Fruit fly (Drosophila melanogaster) whole organism, embryonic: Measurements from ENCODE around the gene Gmap.

Source experiments
- Ada2b ChIP-seq: fragments of 200-800 bp; sonication (Bioruptor generic); IDR thresholded peaks from 2 replicates; pipeline ENCODE4 v1.3.6; 2022; ENCODE audit warnings: missing biosample characterization, missing genetic modification characterization
- Bgb ChIP-seq: fragments of 200-800 bp; sonication (Bioruptor generic); IDR thresholded peaks from 2 replicates; pipeline ENCODE4 v1.3.6; 2022; ENCODE audit warnings: missing biosample characterization, missing genetic modification characterization; ENCODE audit not compliant: partially characterized antibody
- BtbVII ChIP-seq: fragments of 200-800 bp; sonication (Bioruptor generic); optimal IDR thresholded peaks from 3 replicates; lab custom pipeline; 2017; ENCODE audit warnings: missing biosample characterization, mild to moderate bottlenecking, missing genetic modification characterization
- CG10321 ChIP-seq: fragments of 200-800 bp; sonication (Bioruptor generic); IDR thresholded peaks from 2 replicates; pipeline ENCODE4 v1.3.6; 2022; ENCODE audit warnings: missing biosample characterization, missing genetic modification characterization
- CG10543 ChIP-seq: fragments of 200-800 bp; sonication (Bioruptor generic); optimal IDR thresholded peaks from 3 replicates; lab custom pipeline; 2017; ENCODE audit warnings: missing biosample characterization, mild to moderate bottlenecking, missing genetic modification characterization, moderate library complexity
- CG10654 ChIP-seq: fragments of 200-800 bp; sonication (Bioruptor generic); optimal IDR thresholded peaks from 2 replicates; lab custom pipeline; 2016; ENCODE audit warnings: missing biosample characterization, missing genetic modification characterization
- CG1233 ChIP-seq: fragments of 200-800 bp; sonication (Bioruptor generic); optimal IDR thresholded peaks from 4 replicates; lab custom pipeline; 2018; ENCODE audit warnings: missing biosample characterization, mild to moderate bottlenecking, missing genetic modification characterization
- CG13123 ChIP-seq: fragments of 200-800 bp; sonication (Bioruptor generic); optimal IDR thresholded peaks from 2 replicates; lab custom pipeline; 2016; ENCODE audit warnings: missing biosample characterization, missing genetic modification characterization
- CG17612 ChIP-seq: fragments of 200-800 bp; sonication (Bioruptor generic); IDR thresholded peaks from 2 replicates; pipeline ENCODE4 v1.3.6; 2022; ENCODE audit warnings: missing biosample characterization, missing genetic modification characterization
- CG32532 ChIP-seq: fragments of 200-800 bp; sonication (Bioruptor generic); IDR thresholded peaks from 2 replicates; pipeline ENCODE4 v1.3.6; 2022; ENCODE audit warnings: missing biosample characterization, missing genetic modification characterization
- CG4328 ChIP-seq: fragments of 200-800 bp; sonication (Bioruptor generic); optimal IDR thresholded peaks from 3 replicates; lab custom pipeline; 2017; ENCODE audit warnings: missing biosample characterization, missing genetic modification reagents, missing genetic modification characterization
- CG43689 ChIP-seq: fragments of 200-800 bp; sonication (Bioruptor generic); IDR thresholded peaks from 2 replicates; pipeline ENCODE4 v1.3.6; 2022; ENCODE audit warnings: missing biosample characterization, missing genetic modification characterization
- CG6791 ChIP-seq: fragments of 200-800 bp; sonication (Bioruptor generic); IDR thresholded peaks from 3 replicates; pipeline ENCODE4 v1.3.6; 2022; ENCODE audit warnings: missing biosample characterization, missing genetic modification characterization; ENCODE audit not compliant: partially characterized antibody
- CG7357 ChIP-seq: fragments of 200-800 bp; sonication (Bioruptor generic); IDR thresholded peaks from 3 replicates; pipeline ENCODE4 v1.3.6; 2022; ENCODE audit warnings: missing biosample characterization, missing genetic modification characterization
- CG8924 ChIP-seq: fragments of 200-800 bp; optimal IDR thresholded peaks from 3 replicates; lab custom pipeline; 2019; ENCODE audit warnings: missing biosample characterization, mild to moderate bottlenecking, missing genetic modification characterization, moderate library complexity
- CG9932 ChIP-seq: fragments of 200-800 bp; sonication (Bioruptor generic); IDR thresholded peaks from 2 replicates; pipeline ENCODE4 v1.3.6; 2022; ENCODE audit warnings: missing biosample characterization, missing genetic modification characterization
- Dref ChIP-seq: fragments of 200-800 bp; sonication (Bioruptor generic); IDR thresholded peaks from 2 replicates; pipeline ENCODE4 v1.3.6; 2022; ENCODE audit warnings: missing biosample characterization, missing genetic modification characterization
- Drgx ChIP-seq: fragments of 200-800 bp; sonication (Bioruptor generic); IDR thresholded peaks from 2 replicates; pipeline ENCODE4 v1.3.6; 2022; ENCODE audit warnings: missing biosample characterization, missing genetic modification characterization
- GATAe ChIP-seq: fragments of 200-800 bp; sonication (Bioruptor generic); conservative IDR thresholded peaks from 2 replicates; pipeline ENCODE4 v1.3.6; 2022; ENCODE audit warnings: missing biosample characterization, missing genetic modification characterization
- Gsc ChIP-seq: fragments of 200-800 bp; sonication (Bioruptor generic); IDR thresholded peaks from 2 replicates; pipeline ENCODE4 v1.3.6; 2022; ENCODE audit warnings: missing biosample characterization, missing genetic modification characterization
- HLH54F ChIP-seq: fragments of 200-800 bp; sonication (Bioruptor generic); optimal IDR thresholded peaks from 3 replicates; lab custom pipeline; 2016; ENCODE audit warnings: missing biosample characterization, missing genetic modification characterization
- Hr3 ChIP-seq: fragments of 200-800 bp; sonication (Bioruptor generic); optimal IDR thresholded peaks from 3 replicates; lab custom pipeline; 2016; ENCODE audit warnings: missing biosample characterization, missing genetic modification characterization
- Hr39 ChIP-seq: fragments of >200 bp; optimal IDR thresholded peaks from 2 replicates; lab custom pipeline; 2017
- Mad ChIP-seq: fragments of 200-800 bp; sonication (Bioruptor generic); optimal IDR thresholded peaks from 2 replicates; lab custom pipeline; 2016; ENCODE audit warnings: missing biosample characterization, missing genetic modification characterization
- Max ChIP-seq: fragments of 200-800 bp; sonication (Bioruptor generic); optimal IDR thresholded peaks from 2 replicates; lab custom pipeline; 2016; ENCODE audit warnings: missing biosample characterization, mild to moderate bottlenecking, missing genetic modification characterization
- Neu2 ChIP-seq: fragments of 200-800 bp; sonication (Bioruptor generic); optimal IDR thresholded peaks from 3 replicates; lab custom pipeline; 2016; ENCODE audit warnings: missing biosample characterization, missing genetic modification characterization, borderline replicate concordance
- Opbp ChIP-seq: fragments of 200-800 bp; sonication (Bioruptor generic); IDR thresholded peaks from 3 replicates; pipeline ENCODE4 v1.3.6; 2022; ENCODE audit warnings: missing biosample characterization, missing genetic modification characterization; ENCODE audit not compliant: partially characterized antibody
- Scr ChIP-seq: fragments of 200-800 bp; sonication (Bioruptor generic); IDR thresholded peaks from 2 replicates; pipeline ENCODE4 v1.3.6; 2022; ENCODE audit warnings: missing biosample characterization, missing genetic modification characterization; ENCODE audit not compliant: partially characterized antibody
- Vsx1 ChIP-seq: fragments of 200-800 bp; sonication (Bioruptor generic); optimal IDR thresholded peaks from 2 replicates; lab custom pipeline; 2017; ENCODE audit warnings: missing biosample characterization, mild to moderate bottlenecking, missing genetic modification characterization, missing genetic modification reagents
- ara ChIP-seq: fragments of 200-800 bp; sonication (Bioruptor generic); IDR thresholded peaks from 2 replicates; pipeline ENCODE4 v1.3.6; 2022; ENCODE audit warnings: missing biosample characterization, missing genetic modification characterization
- bab2 ChIP-seq: fragments of 200-800 bp; sonication (Bioruptor generic); optimal IDR thresholded peaks from 2 replicates; lab custom pipeline; 2016; ENCODE audit warnings: missing biosample characterization, missing genetic modification characterization
- chinmo ChIP-seq: fragments of 200-800 bp; sonication (Bioruptor generic); IDR thresholded peaks from 4 replicates; pipeline ENCODE4 v1.3.6; 2022; ENCODE audit warnings: missing biosample characterization, missing genetic modification characterization; ENCODE audit not compliant: partially characterized antibody
- crp ChIP-seq, 2 experiments: fragments of 200-800 bp; sonication (Bioruptor generic); optimal IDR thresholded peaks; 2 replicates in 1 of 2; 3 replicates in 1 of 2; lab custom pipeline; 2017; ENCODE audit warnings: missing biosample characterization in 2 of 2, missing genetic modification characterization in 2 of 2, mild to moderate bottlenecking in 1 of 2, moderate library complexity in 1 of 2
- emc ChIP-seq: fragments of 200-800 bp; sonication (Bioruptor generic); optimal IDR thresholded peaks from 2 replicates; lab custom pipeline; 2016; ENCODE audit warnings: missing biosample characterization, missing genetic modification characterization
- eyg ChIP-seq: fragments of 200-800 bp; sonication (Bioruptor generic); optimal IDR thresholded peaks from 3 replicates; lab custom pipeline; 2016; ENCODE audit warnings: missing biosample characterization, missing genetic modification characterization
- fru ChIP-seq: fragments of >200 bp; optimal IDR thresholded peaks from 2 replicates; lab custom pipeline; 2017
- fu2 ChIP-seq: fragments of 200-800 bp; sonication (Bioruptor generic); optimal IDR thresholded peaks from 2 replicates; lab custom pipeline; 2016; ENCODE audit warnings: missing biosample characterization, missing genetic modification characterization
- gt ChIP-seq: fragments of 200-800 bp; sonication (Bioruptor generic); IDR thresholded peaks from 2 replicates; pipeline ENCODE4 v1.3.6; 2022; ENCODE audit warnings: missing biosample characterization, missing genetic modification characterization
- insv ChIP-seq, 2 experiments: fragments of 200-800 bp; sonication (Bioruptor generic); optimal IDR thresholded peaks; 3 replicates each; lab custom pipeline; 2016 to 2018; ENCODE audit warnings: missing biosample characterization in 2 of 2, missing genetic modification characterization in 2 of 2
- jing ChIP-seq: fragments of 200-800 bp; sonication (Bioruptor generic); optimal IDR thresholded peaks from 2 replicates; lab custom pipeline; 2018; ENCODE audit warnings: missing biosample characterization, mild to moderate bottlenecking, missing genetic modification characterization
- nau ChIP-seq: fragments of 200-800 bp; sonication (Bioruptor generic); optimal IDR thresholded peaks from 3 replicates; lab custom pipeline; 2017; ENCODE audit warnings: missing biosample characterization, mild to moderate bottlenecking, missing genetic modification characterization, missing genetic modification reagents
- nerfin-2 ChIP-seq: fragments of 200-800 bp; sonication (Bioruptor generic); IDR thresholded peaks from 2 replicates; pipeline ENCODE4 v1.3.6; 2022; ENCODE audit warnings: missing biosample characterization, missing genetic modification characterization; ENCODE audit not compliant: partially characterized antibody
- org-1 ChIP-seq: fragments of 200-800 bp; sonication (Bioruptor generic); optimal IDR thresholded peaks from 2 replicates; lab custom pipeline; 2017; ENCODE audit warnings: missing biosample characterization, missing genetic modification characterization
- otp ChIP-seq: fragments of 200-800 bp; sonication (Bioruptor generic); IDR thresholded peaks from 3 replicates; pipeline ENCODE4, ENCODE4 v1.3.6; 2022; ENCODE audit warnings: missing biosample characterization, missing genetic modification characterization
- pnt ChIP-seq: fragments of 200-800 bp; sonication (Bioruptor generic); optimal IDR thresholded peaks from 3 replicates; lab custom pipeline; 2016; ENCODE audit warnings: missing biosample characterization, missing genetic modification characterization
- pzg ChIP-seq: fragments of 200-800 bp; sonication (Bioruptor generic); optimal IDR thresholded peaks from 3 replicates; lab custom pipeline; 2018; ENCODE audit warnings: missing biosample characterization, mild to moderate bottlenecking, missing genetic modification characterization, moderate library complexity
- sd ChIP-seq: fragments of 200-800 bp; sonication (Bioruptor generic); optimal IDR thresholded peaks from 3 replicates; lab custom pipeline; 2018; ENCODE audit warnings: missing biosample characterization, mild to moderate bottlenecking, missing genetic modification characterization, moderate library complexity
- sens ChIP-seq: fragments of 200-800 bp; sonication (Bioruptor generic); peaks from one replicate; lab custom pipeline; 2016; ENCODE audit warnings: missing biosample characterization, missing genetic modification characterization
- unc-4 ChIP-seq: fragments of 200-800 bp; sonication (Bioruptor generic); IDR thresholded peaks from 2 replicates; pipeline ENCODE4 v1.3.6; 2022; ENCODE audit warnings: missing biosample characterization, missing genetic modification characterization; ENCODE audit not compliant: partially characterized antibody
- vvl ChIP-seq: fragments of 200-800 bp; sonication (Bioruptor generic); IDR thresholded peaks from 2 replicates; pipeline ENCODE4 v1.3.6; 2022; ENCODE audit warnings: missing biosample characterization, missing genetic modification characterization
- zen2 ChIP-seq: fragments of 200-800 bp; sonication (Bioruptor generic); IDR thresholded peaks from 3 replicates; pipeline ENCODE4 v1.3.6; 2022; ENCODE audit warnings: missing biosample characterization, missing genetic modification characterization; ENCODE audit not compliant: partially characterized antibody

Gene Gmap

dm6 chrX:15484451-15485032 lies 2.2 kb upstream of the Gmap start (continued):
- TF ChIP-seq CG9932 (GFP tag; lab: Robert Waterston, UW): no peak
- no peak for TF ChIP-seq sd (tag; lab: Kevin White, UChicago)
- no peak for TF ChIP-seq pnt
- no peak for TF ChIP-seq CG13123
- no peak for TF ChIP-seq Mad
- no peak for TF ChIP-seq fru (lab: Kevin White, UChicago)
- no peak for TF ChIP-seq CG17612
- no peak for TF ChIP-seq Hr39 (lab: Kevin White, UChicago)
- TF ChIP-seq CG7357 (GFP tag; lab: Robert Waterston, UW): no peak
- no peak for TF ChIP-seq zen2 (GFP tag; lab: Robert Waterston, UW)
- peak; percentile 98 for TF ChIP-seq Neu2 (GFP tag; lab: Kevin White, UChicago)
- no peak for TF ChIP-seq crp (GFP tag; optimal IDR thresholded peaks at IDR 0.05; lab: Kevin White, UChicago)
- no peak for TF ChIP-seq GATAe (GFP tag; lab: Robert Waterston, UW)
- TF ChIP-seq CG10543 (GFP tag; lab: Kevin White, UChicago): no peak
- no peak for TF ChIP-seq nau (GFP tag; lab: Kevin White, UChicago)
- no peak for TF ChIP-seq eyg
- TF ChIP-seq CG43689 (GFP tag; lab: Robert Waterston, UW): no peak
- 0 out of 2 replicates have a peak, but pooled peaks have one; percentile 40 for TF ChIP-seq unc-4 (GFP tag; lab: Robert Waterston, UW)
- no peak for TF ChIP-seq fu2 (GFP tag; lab: Kevin White, UChicago)
- no peak for TF ChIP-seq Ada2b
- TF ChIP-seq CG4328 (GFP tag; lab: Kevin White, UChicago): no peak
- no peak for TF ChIP-seq vvl (GFP tag; lab: Robert Waterston, UW)
- no peak for TF ChIP-seq sens (GFP tag; lab: Kevin White, UChicago)
- peak; percentile 70; the same call in 1 of the 3 replicates for TF ChIP-seq CG6791 (GFP tag; lab: Robert Waterston, UW)
- TF ChIP-seq CG1233 (GFP tag; lab: Kevin White, UChicago): no peak
- TF ChIP-seq nerfin-2 (GFP tag; lab: Robert Waterston, UW): peak; percentile 58; the same call in 1 of the 2 replicates
- TF ChIP-seq Max: no peak
- TF ChIP-seq Scr (GFP tag; lab: Robert Waterston, UW): peak; percentile 66
- TF ChIP-seq bab2 (GFP tag; lab: Kevin White, UChicago): no peak
- no peak for TF ChIP-seq jing (GFP tag; lab: Kevin White, UChicago)
- TF ChIP-seq emc: no peak
- TF ChIP-seq CG10321 (GFP tag; lab: Robert Waterston, UW): no peak
- TF ChIP-seq chinmo: 0 out of 4 replicates have a peak, but pooled peaks have one; percentile 18
- TF ChIP-seq Bgb: peak; percentile 49
- TF ChIP-seq BtbVII (GFP tag; lab: Kevin White, UChicago): no peak
- TF ChIP-seq Drgx (GFP tag; lab: Robert Waterston, UW): no peak
- no peak for TF ChIP-seq ara (GFP tag; lab: Robert Waterston, UW)
- peak; percentile 65 for TF ChIP-seq Dref
- no peak for TF ChIP-seq CG10654
- no peak for TF ChIP-seq Hr3 (GFP tag; lab: Kevin White, UChicago)
- TF ChIP-seq org-1 (GFP tag; lab: Kevin White, UChicago): no peak
- TF ChIP-seq Gsc (GFP tag; lab: Robert Waterston, UW): no peak
- TF ChIP-seq Vsx1: no peak
- no peak for TF ChIP-seq CG32532 (GFP tag; lab: Robert Waterston, UW)
- TF ChIP-seq otp (GFP tag; lab: Robert Waterston, UW): no peak
- peak; percentile 70; the same call in 2 of the 3 replicates for TF ChIP-seq Opbp (GFP tag; lab: Robert Waterston, UW)
- no peak for TF ChIP-seq HLH54F (GFP tag; lab: Kevin White, UChicago)
- no peak for TF ChIP-seq insv (GFP tag; optimal IDR thresholded peaks at IDR 0.05; lab: Kevin White, UChicago)
- TF ChIP-seq gt (GFP tag; lab: Robert Waterston, UW): no peak
- peak; percentile 10 for TF ChIP-seq pzg (GFP tag; lab: Kevin White, UChicago)
- no peak for TF ChIP-seq CG8924 (tag; lab: Kevin White, UChicago)
